Fruit fly (Drosophila melanogaster): ENCODE data around the gene Calr.
A peak's percentile ranks its signal among the peaks of the same experiment; 100 is the strongest.

dm6 chr3R:9618331-9618730 is 12.3 kb downstream of the Calr start:
- no peak for TF ChIP-seq CG34367 (tag; optimal IDR thresholded peaks at IDR 0.05)
- no peak for TF ChIP-seq D1 (tag; optimal IDR thresholded peaks at IDR 0.05)
- peak; percentile 82 for TF ChIP-seq CG8301 (tag; optimal IDR thresholded peaks at IDR 0.05)
- TF ChIP-seq CG4496 (GFP tag; IDR thresholded peaks at IDR 0.05), result peak; percentile 95
- peak; percentile 77 for TF ChIP-seq CG14655 (GFP tag; optimal IDR thresholded peaks at IDR 0.05)
- peak; percentile 81 for TF ChIP-seq rn (GFP tag; IDR thresholded peaks at IDR 0.05)
- peak; percentile 51 for TF ChIP-seq CG9948 (tag; optimal IDR thresholded peaks at IDR 0.05)
- peak; percentile 13 for TF ChIP-seq Snoo (tag; optimal IDR thresholded peaks at IDR 0.05)
- TF ChIP-seq Pif1A (GFP tag; optimal IDR thresholded peaks at IDR 0.05), result peak; percentile 54
